Fruit fly (Drosophila melanogaster): ENCODE data around the gene RpS19b.

The RpS19b gene

dm6 chr3R:23939921-23940839 lies 6.8 kb upstream of the RpS19b start (continued):
- TF ChIP-seq Bgb (GFP tag; IDR thresholded peaks at IDR 0.05; ENCODE audit: partially characterized antibody) (no peak), esg (GFP tag; conservative IDR thresholded peaks at IDR 0.05) (no peak), CG4360 (GFP tag; IDR thresholded peaks at IDR 0.05) (peak; percentile 77), Neu2 (GFP tag; optimal IDR thresholded peaks at IDR 0.05; ENCODE audit: borderline replicate concordance) (no peak), bcd (GFP tag; optimal IDR thresholded peaks at IDR 0.05) (peak; percentile 76), lola (GFP tag; optimal IDR thresholded peaks at IDR 0.05) (peak in 1 of 3 experiments; percentile 82), CG6683 (GFP tag; optimal IDR thresholded peaks at IDR 0.05) (peak; percentile 72), gro (GFP tag; optimal IDR thresholded peaks at IDR 0.05) (no peak), peb (GFP tag; IDR thresholded peaks at IDR 0.05) (peak; percentile 66), CG6813 (GFP tag; optimal IDR thresholded peaks at IDR 0.05) (peak; percentile 95), prd (optimal IDR thresholded peaks at IDR 0.05) (no peak), prd (GFP tag; IDR thresholded peaks at IDR 0.05) (peak; percentile 33; the same call in 2 of the 3 replicates), toy (GFP tag; IDR thresholded peaks at IDR 0.05) (peak; percentile 47; the same call in 1 of the 2 replicates), Xrp1 (GFP tag; IDR thresholded peaks at IDR 0.05) (peak; percentile 95), Fer2 (tag; optimal IDR thresholded peaks at IDR 0.05) (peak; percentile 70), klu (GFP tag; IDR thresholded peaks at IDR 0.05) (no peak), CG15011 (GFP tag; optimal IDR thresholded peaks at IDR 0.05) (peak; percentile 84), Optix (GFP tag; IDR thresholded peaks at IDR 0.05) (peak; percentile 54; the same call in 1 of the 3 replicates), Blimp-1 (GFP tag; optimal IDR thresholded peaks at IDR 0.05) (peak; percentile 87), sima (GFP tag; optimal IDR thresholded peaks at IDR 0.05) (peak; percentile 58), MTF-1 (GFP tag; optimal IDR thresholded peaks at IDR 0.05; ENCODE audit: borderline replicate concordance) (peak; percentile 93), oc (tag; optimal IDR thresholded peaks at IDR 0.05) (peak; percentile 93), CG12391 (tag; optimal IDR thresholded peaks at IDR 0.05) (peak; percentile 63), Hr39 (optimal IDR thresholded peaks at IDR 0.05) (no peak), Mes4 (GFP tag; optimal IDR thresholded peaks at IDR 0.05) (peak; percentile 66), Scr (GFP tag; IDR thresholded peaks at IDR 0.05; ENCODE audit: partially characterized antibody) (no peak), CG32772 (GFP tag; IDR thresholded peaks at IDR 0.05) (peak; percentile 47; the same call in 1 of the 2 replicates), CHES-1-like (GFP tag; optimal IDR thresholded peaks at IDR 0.05) (peak; percentile 51), fru (optimal IDR thresholded peaks at IDR 0.05) (no peak), dmrt99B (tag; optimal IDR thresholded peaks at IDR 0.05) (peak; percentile 78), fu2 (GFP tag; optimal IDR thresholded peaks at IDR 0.05) (peak; percentile 4), bigmax (GFP tag; optimal IDR thresholded peaks at IDR 0.05) (peak; percentile 36), Nf-YC (tag; optimal IDR thresholded peaks at IDR 0.05) (peak; percentile 40), Hand (GFP tag; optimal IDR thresholded peaks at IDR 0.05) (peak; percentile 7), Jarid2 (GFP tag; optimal IDR thresholded peaks at IDR 0.05) (peak; percentile 66), D19B (GFP tag; optimal IDR thresholded peaks at IDR 0.05) (peak; percentile 48), lbe (GFP tag; optimal IDR thresholded peaks at IDR 0.05) (no peak), Dek (tag; optimal IDR thresholded peaks at IDR 0.05) (peak; percentile 59), tx (GFP tag; optimal IDR thresholded peaks at IDR 0.05) (no peak), Ets97D (GFP tag; optimal IDR thresholded peaks at IDR 0.05) (peak; percentile 36), fd102C (GFP tag; optimal IDR thresholded peaks at IDR 0.05) (peak; percentile 88), h (optimal IDR thresholded peaks at IDR 0.05) (no peak), CG7987 (GFP tag; optimal IDR thresholded peaks at IDR 0.05) (peak; percentile 84), CG18764 (GFP tag; optimal IDR thresholded peaks at IDR 0.05) (peak; percentile 86), CG34376 (GFP tag; optimal IDR thresholded peaks at IDR 0.05) (peak; percentile 72), CG7357 (GFP tag; IDR thresholded peaks at IDR 0.05) (no peak), Fer3 (tag; optimal IDR thresholded peaks at IDR 0.05) (peak; percentile 75), Spps (tag; optimal IDR thresholded peaks at IDR 0.05) (peak; percentile 75), CG12236 (GFP tag; optimal IDR thresholded peaks at IDR 0.05) (peak; percentile 83)
